Fruit fly (Drosophila melanogaster) whole organism, embryonic: Measurements from ENCODE around the gene FoxL1.

Experiments
- Antp ChIP-seq: fragments of 200-800 bp; sonication (Bioruptor generic); optimal IDR thresholded peaks from 3 replicates; lab custom pipeline; 2016; ENCODE audit warnings: missing biosample characterization, missing genetic modification characterization
- Atf-2 ChIP-seq: fragments of 200-800 bp; sonication (Bioruptor generic); optimal IDR thresholded peaks from 2 replicates; lab custom pipeline; 2016; ENCODE audit warnings: missing biosample characterization, missing genetic modification characterization
- Bteb2 ChIP-seq: fragments of 200-800 bp; sonication (Bioruptor generic); optimal IDR thresholded peaks from 2 replicates; lab custom pipeline; 2016; ENCODE audit warnings: missing biosample characterization, missing genetic modification characterization
- CG10321 ChIP-seq: fragments of 200-800 bp; sonication (Bioruptor generic); IDR thresholded peaks from 2 replicates; pipeline ENCODE4 v1.3.6; 2022; ENCODE audit warnings: missing biosample characterization, missing genetic modification characterization
- CG10366 ChIP-seq: fragments of 200-800 bp; sonication (Bioruptor generic); IDR thresholded peaks from 2 replicates; pipeline ENCODE4 v1.3.6; 2022; ENCODE audit warnings: missing biosample characterization, missing genetic modification characterization
- CG10462 ChIP-seq: fragments of 200-800 bp; sonication (Bioruptor generic); optimal IDR thresholded peaks from 2 replicates; lab custom pipeline; 2016; ENCODE audit warnings: missing biosample characterization, missing genetic modification characterization
- CG10654 ChIP-seq: fragments of 200-800 bp; sonication (Bioruptor generic); optimal IDR thresholded peaks from 2 replicates; lab custom pipeline; 2016; ENCODE audit warnings: missing biosample characterization, missing genetic modification characterization
- CG13424 ChIP-seq: fragments of 200-800 bp; sonication (Bioruptor generic); optimal IDR thresholded peaks from 2 replicates; lab custom pipeline; 2019; ENCODE audit warnings: missing biosample characterization, mild to moderate bottlenecking, missing genetic modification characterization, moderate library complexity
- CG17359 ChIP-seq: fragments of 200-800 bp; sonication (Bioruptor generic); optimal IDR thresholded peaks from 3 replicates; lab custom pipeline; 2018; ENCODE audit warnings: missing biosample characterization, mild to moderate bottlenecking, missing genetic modification characterization, moderate library complexity
- CG2875 ChIP-seq: fragments of 200-800 bp; sonication (Bioruptor generic); optimal IDR thresholded peaks from 2 replicates; lab custom pipeline; 2017; ENCODE audit warnings: missing biosample characterization, mild to moderate bottlenecking, missing genetic modification characterization, missing genetic modification reagents
- CG3847 ChIP-seq: fragments of 200-800 bp; sonication (Bioruptor generic); IDR thresholded peaks from 2 replicates; pipeline ENCODE4 v1.3.6; 2022; ENCODE audit warnings: missing biosample characterization, missing genetic modification characterization
- CG5953 ChIP-seq: fragments of 200-800 bp; sonication (Bioruptor generic); IDR thresholded peaks from 2 replicates; pipeline ENCODE4 v1.3.6; 2022; ENCODE audit warnings: missing biosample characterization, missing genetic modification characterization
- CG6791 ChIP-seq: fragments of 200-800 bp; sonication (Bioruptor generic); IDR thresholded peaks from 3 replicates; pipeline ENCODE4 v1.3.6; 2022; ENCODE audit warnings: missing biosample characterization, missing genetic modification characterization; ENCODE audit not compliant: partially characterized antibody
- CG7987 ChIP-seq: fragments of 200-800 bp; sonication (Bioruptor generic); optimal IDR thresholded peaks from 2 replicates; lab custom pipeline; 2018; ENCODE audit warnings: missing biosample characterization, mild to moderate bottlenecking, missing genetic modification characterization, moderate library complexity
- CG8388 ChIP-seq: fragments of 200-800 bp; sonication (Bioruptor generic); optimal IDR thresholded peaks from 2 replicates; lab custom pipeline; 2019; ENCODE audit warnings: missing biosample characterization, mild to moderate bottlenecking, missing genetic modification characterization, moderate library complexity
- CG9876 ChIP-seq: fragments of 200-800 bp; sonication (Bioruptor generic); optimal IDR thresholded peaks from 2 replicates; lab custom pipeline; 2016; ENCODE audit warnings: missing biosample characterization, missing genetic modification characterization
- CHES-1-like ChIP-seq: fragments of 200-800 bp; sonication (Bioruptor generic); optimal IDR thresholded peaks from 2 replicates; lab custom pipeline; 2016; ENCODE audit warnings: missing biosample characterization, missing genetic modification characterization
- Dfd ChIP-seq, 2 experiments: fragments of >200 bp; optimal IDR thresholded peaks; 2 replicates each; lab custom pipeline; 2017; ENCODE audit warnings: missing biosample characterization in 2 of 2, missing genetic modification characterization in 2 of 2
- Fer1 ChIP-seq: fragments of 200-800 bp; sonication (Bioruptor generic); optimal IDR thresholded peaks from 2 replicates; lab custom pipeline; 2017; ENCODE audit warnings: missing biosample characterization, mild to moderate bottlenecking, missing genetic modification characterization
- HmgD ChIP-seq: fragments of 200-800 bp; sonication (Bioruptor generic); optimal IDR thresholded peaks from 3 replicates; lab custom pipeline; 2016; ENCODE audit warnings: missing biosample characterization, missing genetic modification characterization
- Hmr ChIP-seq: fragments of 200-800 bp; sonication (Bioruptor generic); optimal IDR thresholded peaks from 3 replicates; lab custom pipeline; 2017; ENCODE audit warnings: mild to moderate bottlenecking, missing biosample characterization, missing genetic modification reagents, missing genetic modification characterization
- Kr ChIP-seq: fragments of 200-800 bp; sonication (Bioruptor generic); optimal IDR thresholded peaks from 2 replicates; lab custom pipeline; 2017; ENCODE audit warnings: missing biosample characterization, mild to moderate bottlenecking, missing genetic modification characterization
- Lim3 ChIP-seq: fragments of 200-800 bp; sonication (Bioruptor generic); IDR thresholded peaks from 2 replicates; pipeline ENCODE4 v1.3.6; 2022; ENCODE audit warnings: missing biosample characterization, missing genetic modification characterization
- Lpt ChIP-seq: fragments of >200 bp; optimal IDR thresholded peaks from 2 replicates; lab custom pipeline; 2018; ENCODE audit warnings: missing biosample characterization, missing genetic modification characterization
- Nf-YA ChIP-seq: fragments of 200-800 bp; sonication (Bioruptor generic); IDR thresholded peaks from 2 replicates; pipeline ENCODE4 v1.3.6; 2022; ENCODE audit warnings: missing biosample characterization, missing genetic modification characterization
- Pdp1 ChIP-seq, 2 experiments: fragments of 200-800 bp; sonication (Bioruptor generic); optimal IDR thresholded peaks; 3 replicates each; lab custom pipeline; 2016; ENCODE audit warnings: missing biosample characterization in 2 of 2, missing genetic modification characterization in 2 of 2, mild to moderate bottlenecking in 1 of 2, moderate library complexity in 1 of 2
- Vsx1 ChIP-seq: fragments of 200-800 bp; sonication (Bioruptor generic); optimal IDR thresholded peaks from 2 replicates; lab custom pipeline; 2017; ENCODE audit warnings: missing biosample characterization, mild to moderate bottlenecking, missing genetic modification characterization, missing genetic modification reagents
- ash1 ChIP-seq: fragments of 200-800 bp; sonication (Bioruptor generic); optimal IDR thresholded peaks from 2 replicates; lab custom pipeline; 2018; ENCODE audit warnings: missing biosample characterization, mild to moderate bottlenecking, missing genetic modification characterization
- az2 ChIP-seq: fragments of 200-800 bp; sonication (Bioruptor generic); optimal IDR thresholded peaks from 3 replicates; lab custom pipeline; 2016; ENCODE audit warnings: missing biosample characterization, missing genetic modification characterization
- chinmo ChIP-seq: fragments of 200-800 bp; sonication (Bioruptor generic); IDR thresholded peaks from 4 replicates; pipeline ENCODE4 v1.3.6; 2022; ENCODE audit warnings: missing biosample characterization, missing genetic modification characterization; ENCODE audit not compliant: partially characterized antibody
- dati ChIP-seq: fragments of 200-800 bp; sonication (Bioruptor generic); IDR thresholded peaks from 2 replicates; pipeline ENCODE4 v1.3.6; 2022; ENCODE audit warnings: missing biosample characterization, missing genetic modification characterization
- emc ChIP-seq: fragments of 200-800 bp; sonication (Bioruptor generic); optimal IDR thresholded peaks from 2 replicates; lab custom pipeline; 2016; ENCODE audit warnings: missing biosample characterization, missing genetic modification characterization
- eyg ChIP-seq: fragments of 200-800 bp; sonication (Bioruptor generic); optimal IDR thresholded peaks from 3 replicates; lab custom pipeline; 2016; ENCODE audit warnings: missing biosample characterization, missing genetic modification characterization
- fru ChIP-seq: fragments of >200 bp; optimal IDR thresholded peaks from 2 replicates; lab custom pipeline; 2017
- gt ChIP-seq: fragments of 200-800 bp; sonication (Bioruptor generic); IDR thresholded peaks from 2 replicates; pipeline ENCODE4 v1.3.6; 2022; ENCODE audit warnings: missing biosample characterization, missing genetic modification characterization
- h ChIP-seq: fragments of >200 bp; optimal IDR thresholded peaks from 2 replicates; lab custom pipeline; 2017
- hkb ChIP-seq, 2 experiments: fragments of 200-800 bp in 1 of 2; fragments of >200 bp in 1 of 2; sonication (Bioruptor generic) in 1 of 2; IDR thresholded peaks in 1 of 2; optimal IDR thresholded peaks in 1 of 2; 2 replicates each; pipeline versions ENCODE4 v1.3.6 to Lab custom; 2017 to 2022; ENCODE audit warnings: missing biosample characterization in 1 of 2, missing genetic modification characterization in 1 of 2
- kni ChIP-seq: fragments of 200-800 bp; sonication (Bioruptor generic); optimal IDR thresholded peaks from 3 replicates; lab custom pipeline; 2017; ENCODE audit warnings: mild to moderate bottlenecking, missing biosample characterization, missing genetic modification reagents, missing genetic modification characterization
- knrl ChIP-seq: fragments of 200-800 bp; sonication (Bioruptor generic); IDR thresholded peaks from 3 replicates; pipeline ENCODE4 v1.3.6; 2022; ENCODE audit warnings: missing biosample characterization, missing genetic modification characterization; ENCODE audit not compliant: partially characterized antibody
- mam ChIP-seq: fragments of 200-800 bp; sonication (Bioruptor generic); optimal IDR thresholded peaks from 3 replicates; lab custom pipeline; 2016; ENCODE audit warnings: missing biosample characterization, missing genetic modification characterization
- org-1 ChIP-seq: fragments of 200-800 bp; sonication (Bioruptor generic); optimal IDR thresholded peaks from 2 replicates; lab custom pipeline; 2017; ENCODE audit warnings: missing biosample characterization, missing genetic modification characterization
- peb ChIP-seq: fragments of 200-800 bp; sonication (Bioruptor generic); IDR thresholded peaks from 2 replicates; pipeline ENCODE4 v1.3.6; 2022; ENCODE audit warnings: missing biosample characterization, missing genetic modification characterization
- pfk ChIP-seq: fragments of 200-800 bp; sonication (Bioruptor generic); optimal IDR thresholded peaks from 2 replicates; lab custom pipeline; 2018; ENCODE audit warnings: missing biosample characterization, mild to moderate bottlenecking, missing genetic modification characterization, moderate library complexity
- pum ChIP-seq: fragments of 200-800 bp; sonication (Bioruptor generic); optimal IDR thresholded peaks from 2 replicates; lab custom pipeline; 2016; ENCODE audit warnings: missing biosample characterization, missing genetic modification characterization
- scrt ChIP-seq: fragments of 200-800 bp; sonication (Bioruptor generic); optimal IDR thresholded peaks from 2 replicates; lab custom pipeline; 2018; ENCODE audit warnings: missing biosample characterization, mild to moderate bottlenecking, missing genetic modification characterization, moderate library complexity
- sens-2 ChIP-seq: fragments of 200-800 bp; sonication (Bioruptor generic); IDR thresholded peaks from 2 replicates; pipeline ENCODE4 v1.3.6; 2022; ENCODE audit warnings: missing biosample characterization, missing genetic modification characterization
- slp2 ChIP-seq: fragments of 200-800 bp; sonication (Bioruptor generic); optimal IDR thresholded peaks from 2 replicates; lab custom pipeline; 2016; ENCODE audit warnings: missing biosample characterization, missing genetic modification characterization
- sr ChIP-seq: fragments of 200-800 bp; sonication (Bioruptor generic); IDR thresholded peaks from 3 replicates; pipeline ENCODE4 v1.3.6; 2022; ENCODE audit warnings: missing biosample characterization, missing genetic modification characterization
- tna ChIP-seq: fragments of 200-800 bp; sonication (Bioruptor generic); IDR thresholded peaks from 2 replicates; pipeline ENCODE4 v1.3.6; 2022; ENCODE audit warnings: missing biosample characterization, missing genetic modification characterization; ENCODE audit not compliant: partially characterized antibody
- zfh2 ChIP-seq: fragments of 200-800 bp; sonication (Bioruptor generic); optimal IDR thresholded peaks from 2 replicates; lab custom pipeline; 2016; ENCODE audit warnings: missing biosample characterization, missing genetic modification characterization

Gene FoxL1

dm6 chr3L:4025738-4026505, 7.2 kb downstream of the FoxL1 start, which contains the start of gene CG11594 (continued):
- TF ChIP-seq eyg (GFP tag; lab: Kevin White, UChicago), result peak; percentile 25
- TF ChIP-seq CG10462 (GFP tag; lab: Kevin White, UChicago), result no peak
- no peak for TF ChIP-seq pum (GFP tag; lab: Kevin White, UChicago)
- no peak for TF ChIP-seq Fer1 (GFP tag; lab: Kevin White, UChicago)
- TF ChIP-seq slp2 (GFP tag; lab: Kevin White, UChicago), result no peak
- no peak for TF ChIP-seq dati (GFP tag; lab: Robert Waterston, UW)
- peak; percentile 15; the same call in 1 of the 2 replicates for TF ChIP-seq CG10366 (GFP tag; lab: Robert Waterston, UW)
- TF ChIP-seq kni (GFP tag; lab: Kevin White, UChicago), result no peak
- TF ChIP-seq pfk (GFP tag; lab: Kevin White, UChicago), result no peak
- TF ChIP-seq ash1 (GFP tag; lab: Kevin White, UChicago), result no peak
- no peak for TF ChIP-seq h (lab: Kevin White, UChicago)
- no peak for TF ChIP-seq scrt (GFP tag; lab: Kevin White, UChicago)
- no peak for TF ChIP-seq CHES-1-like (GFP tag; lab: Kevin White, UChicago)
- TF ChIP-seq Dfd (GFP tag; optimal IDR thresholded peaks at IDR 0.05; lab: Kevin White, UChicago), result no peak
- TF ChIP-seq Vsx1 (GFP tag; lab: Kevin White, UChicago), result no peak
- no peak for TF ChIP-seq CG17359
- TF ChIP-seq CG10321 (GFP tag; lab: Robert Waterston, UW), result 0 out of 2 replicates have a peak, but pooled peaks have one; percentile 17
- TF ChIP-seq gt (GFP tag; lab: Robert Waterston, UW), result no peak
- peak; percentile 8 for TF ChIP-seq Bteb2 (GFP tag; lab: Kevin White, UChicago)
- no peak for TF ChIP-seq hkb (optimal IDR thresholded peaks at IDR 0.05; lab: Kevin White, UChicago)
- TF ChIP-seq hkb (GFP tag; IDR thresholded peaks at IDR 0.05; lab: Robert Waterston, UW), result no peak
- TF ChIP-seq CG6791 (GFP tag; lab: Robert Waterston, UW), result no peak
- no peak for TF ChIP-seq zfh2
- peak; percentile 68 for TF ChIP-seq Hmr (GFP tag; lab: Kevin White, UChicago)
- no peak for TF ChIP-seq tna (GFP tag; lab: Robert Waterston, UW)
- no peak for TF ChIP-seq org-1 (GFP tag; lab: Kevin White, UChicago)
- no peak for TF ChIP-seq sr (GFP tag; lab: Robert Waterston, UW)
- TF ChIP-seq CG13424, result no peak
- TF ChIP-seq CG7987 (GFP tag; lab: Kevin White, UChicago), result peak; percentile 49
- no peak for TF ChIP-seq emc (GFP tag; lab: Kevin White, UChicago)
- no peak for TF ChIP-seq CG10654 (GFP tag; lab: Kevin White, UChicago)
- TF ChIP-seq Nf-YA (GFP tag; lab: Robert Waterston, UW), result no peak
- no peak for TF ChIP-seq HmgD (GFP tag; lab: Kevin White, UChicago)
- no peak for TF ChIP-seq Kr
- no peak for TF ChIP-seq Lim3 (GFP tag; lab: Robert Waterston, UW)
- no peak for TF ChIP-seq CG3847 (GFP tag; lab: Robert Waterston, UW)
- no peak for TF ChIP-seq CG2875 (GFP tag; lab: Kevin White, UChicago)
- no peak for TF ChIP-seq fru (lab: Kevin White, UChicago)
- peak in 1 of 2 experiments; percentile 27 for TF ChIP-seq Pdp1 (GFP tag; optimal IDR thresholded peaks at IDR 0.05; lab: Kevin White, UChicago)
- no peak for TF ChIP-seq sens-2 (GFP tag; lab: Robert Waterston, UW)
- no peak for TF ChIP-seq CG9876 (GFP tag; lab: Kevin White, UChicago)
- TF ChIP-seq CG5953 (GFP tag; lab: Robert Waterston, UW), result no peak
- TF ChIP-seq chinmo, result 0 out of 4 replicates have a peak, but pooled peaks have one; percentile 57
- no peak for TF ChIP-seq knrl (GFP tag; lab: Robert Waterston, UW)
- no peak for TF ChIP-seq az2 (GFP tag; lab: Kevin White, UChicago)
- no peak for TF ChIP-seq peb (GFP tag; lab: Robert Waterston, UW)
- no peak for TF ChIP-seq Atf-2
- no peak for TF ChIP-seq mam (GFP tag; lab: Kevin White, UChicago)
- TF ChIP-seq Antp (GFP tag; lab: Kevin White, UChicago), result no peak
- TF ChIP-seq Lpt (GFP tag; lab: Kevin White, UChicago), result no peak
- no peak for TF ChIP-seq CG8388
